Fruit fly (Drosophila melanogaster): ENCODE data around the gene Cpr31A.

- no peak for TF ChIP-seq CG8478 (optimal IDR thresholded peaks at IDR 0.05)
- no peak for TF ChIP-seq CTCF (optimal IDR thresholded peaks at IDR 0.05)
Observed at dm6 chr2L:10093788-10094187, 39.8 kb downstream of the Cpr31A start, which contains the start of gene CG34109.

Data from S2 (cell line).